Worm (Caenorhabditis elegans) whole organism, young adult: Measurements from ENCODE around the gene dmd-9.
A peak's percentile ranks its signal among the peaks of the same experiment; 100 is the strongest.

Source experiments
- F33H1.4 ChIP-seq: fragments of 200-800 bp; sonication (Bioruptor generic); IDR thresholded peaks from 2 replicates; pipeline ENCODE4 v1.3.6; 2022; ENCODE audit warnings: missing genetic modification reagents, missing genetic modification characterization, missing compliant biosample characterization
- F39B2.1 ChIP-seq: fragments of 200-800 bp; sonication (Bioruptor generic); IDR thresholded peaks from 2 replicates; pipeline ENCODE4 v1.3.6; 2022; ENCODE audit warnings: missing genetic modification reagents, missing genetic modification characterization, missing compliant biosample characterization
- F49E8.2 ChIP-seq: sonication (generic microtip); optimal IDR thresholded peaks from 3 replicates; lab custom pipeline; 2017; ENCODE audit warnings: missing genetic modification characterization, mild to moderate bottlenecking, missing compliant biosample characterization, antibody characterized with exemption, moderate library complexity; ENCODE audit not compliant: insufficient read depth
- F57C9.4 ChIP-seq: sonication (generic microtip); optimal IDR thresholded peaks from 2 replicates; lab custom pipeline; 2017; ENCODE audit warnings: mild to moderate bottlenecking, missing genetic modification characterization, missing compliant biosample characterization
- K12H6.12 ChIP-seq: fragments of 200-800 bp; sonication (Bioruptor generic); optimal IDR thresholded peaks from 2 replicates; lab custom pipeline; 2018; ENCODE audit warnings: mild to moderate bottlenecking, missing genetic modification characterization, missing compliant biosample characterization
- Y56A3A.18 ChIP-seq: fragments of 200-800 bp; sonication (Bioruptor generic); IDR thresholded peaks from 2 replicates; pipeline ENCODE4 v1.3.6; 2022; ENCODE audit warnings: missing genetic modification reagents, missing genetic modification characterization, missing compliant biosample characterization
- akir-1 ChIP-seq: fragments of 200-800 bp; sonication (Bioruptor generic); optimal IDR thresholded peaks from 2 replicates; lab custom pipeline; 2018; ENCODE audit warnings: mild to moderate bottlenecking, missing genetic modification characterization, moderate library complexity, missing compliant biosample characterization
- ama-1 ChIP-seq, 3 experiments: fragments of 150-350 bp in 1 of 3; sonication (generic microtip) in 2 of 3; optimal IDR thresholded peaks; 2 replicates each; lab custom pipeline; 2014 to 2018; ENCODE audit warnings: missing biosample characterization in 2 of 3, missing genetic modification characterization in 2 of 3, missing genetic modification reagents in 2 of 3
- bed-1 ChIP-seq: fragments of 200-800 bp; sonication (Bioruptor generic); IDR thresholded peaks from 2 replicates; pipeline ENCODE4 v1.3.6; 2022; ENCODE audit warnings: missing genetic modification reagents, missing genetic modification characterization, missing compliant biosample characterization
- cebp-1 ChIP-seq, 2 experiments: fragments of 200-800 bp in 1 of 2; sonication (Bioruptor generic) in 1 of 2; sonication (generic microtip) in 1 of 2; IDR thresholded peaks in 1 of 2; optimal IDR thresholded peaks in 1 of 2; 2 replicates each; pipeline versions ENCODE4 v1.3.6 to Lab custom; 2017 to 2022; ENCODE audit warnings: missing compliant biosample characterization in 2 of 2, missing genetic modification characterization in 2 of 2, mild to moderate bottlenecking in 1 of 2, missing genetic modification reagents in 1 of 2, moderate library complexity in 1 of 2
- ceh-27 ChIP-seq: fragments of 200-800 bp; sonication (Bioruptor generic); optimal IDR thresholded peaks from 2 replicates; lab custom pipeline; 2018; ENCODE audit warnings: mild to moderate bottlenecking, missing genetic modification characterization, moderate library complexity, missing compliant biosample characterization
- ekl-4 ChIP-seq: fragments of 200-800 bp; sonication (Bioruptor generic); IDR thresholded peaks from 2 replicates; pipeline ENCODE4 v1.3.6; 2022; ENCODE audit warnings: missing genetic modification reagents, missing genetic modification characterization, missing compliant biosample characterization
- ets-4 ChIP-seq: fragments of 200-800 bp; sonication (Bioruptor generic); optimal IDR thresholded peaks from 2 replicates; lab custom pipeline; 2018; ENCODE audit warnings: mild to moderate bottlenecking, missing genetic modification characterization, missing compliant biosample characterization
- hlh-26 ChIP-seq: fragments of 200-800 bp; sonication (Bioruptor generic); conservative IDR thresholded peaks from 2 replicates; pipeline ENCODE4 v1.3.6; 2022; ENCODE audit warnings: missing genetic modification reagents, missing genetic modification characterization, missing compliant biosample characterization
- let-526 ChIP-seq: fragments of 200-800 bp; sonication (Bioruptor generic); IDR thresholded peaks from 2 replicates; pipeline ENCODE4 v1.3.6; 2022; ENCODE audit warnings: missing genetic modification reagents, missing genetic modification characterization, missing compliant biosample characterization
- lir-1 ChIP-seq: fragments of 200-800 bp; sonication (Bioruptor generic); conservative IDR thresholded peaks from 2 replicates; pipeline ENCODE4 v1.3.6; 2022; ENCODE audit warnings: missing genetic modification reagents, missing genetic modification characterization, missing compliant biosample characterization
- lsy-27 ChIP-seq: sonication (generic microtip); optimal IDR thresholded peaks from 2 replicates; lab custom pipeline; 2017; ENCODE audit warnings: missing genetic modification characterization, mild to moderate bottlenecking, missing compliant biosample characterization, antibody characterized with exemption, missing genotype, borderline replicate concordance; ENCODE audit not compliant: insufficient read depth
- madf-3 ChIP-seq: fragments of 200-800 bp; sonication (Bioruptor generic); IDR thresholded peaks from 2 replicates; pipeline ENCODE4 v1.3.6; 2022; ENCODE audit warnings: missing genetic modification reagents, missing genetic modification characterization, missing compliant biosample characterization
- mes-4 ChIP-seq: sonication (generic microtip); optimal IDR thresholded peaks from 2 replicates; lab custom pipeline; 2016; ENCODE audit warnings: missing genotype, missing genetic modification characterization, missing compliant biosample characterization
- nfya-2 ChIP-seq: fragments of 200-800 bp; sonication (Bioruptor generic); IDR thresholded peaks from 2 replicates; pipeline ENCODE4 v1.3.6; 2022; ENCODE audit warnings: missing genetic modification reagents, missing genetic modification characterization, missing compliant biosample characterization
- pha-4 ChIP-seq: fragments of 150-350 bp; sonication (generic microtip); optimal IDR thresholded peaks from 2 replicates; lab custom pipeline; 2014; ENCODE audit warnings: missing biosample characterization, missing genetic modification reagents, missing genetic modification characterization
- rcor-1 ChIP-seq: fragments of 200-800 bp; sonication (Bioruptor generic); IDR thresholded peaks from 2 replicates; pipeline ENCODE4 v1.3.6; 2022; ENCODE audit warnings: missing genetic modification reagents, missing genetic modification characterization, missing compliant biosample characterization
- repo-1 ChIP-seq: sonication (generic microtip); optimal IDR thresholded peaks from 2 replicates; lab custom pipeline; 2017; ENCODE audit warnings: mild to moderate bottlenecking, missing genetic modification characterization, missing compliant biosample characterization
- rpc-1 ChIP-seq, 2 experiments: fragments of 150-350 bp in 1 of 2; sonication (generic microtip) in 1 of 2; optimal IDR thresholded peaks; 2 replicates each; lab custom pipeline; 2014 to 2018; ENCODE audit warnings: missing biosample characterization in 1 of 2, missing genetic modification characterization in 1 of 2, missing genetic modification reagents in 1 of 2, missing genotype in 1 of 2
- snpc-1.1 ChIP-seq: sonication (generic microtip); optimal IDR thresholded peaks from 2 replicates; lab custom pipeline; 2017; ENCODE audit warnings: missing genetic modification characterization, mild to moderate bottlenecking, missing compliant biosample characterization, antibody characterized with exemption, moderate library complexity, missing genotype, missing genetic modification reagents; ENCODE audit not compliant: insufficient read depth
- snpc-1.3 ChIP-seq: sonication (generic microtip); optimal IDR thresholded peaks from 2 replicates; lab custom pipeline; 2017; ENCODE audit warnings: missing genetic modification characterization, mild to moderate bottlenecking, missing compliant biosample characterization, antibody characterized with exemption, moderate library complexity, missing genotype, missing genetic modification reagents; ENCODE audit not compliant: insufficient read depth
- snpc-4 ChIP-seq, 5 experiments: fragments of 150-350 bp in 1 of 5; sonication (generic microtip) in 4 of 5; optimal IDR thresholded peaks; 2 replicates each; lab custom pipeline; 2014 to 2018; ENCODE audit warnings: missing genetic modification characterization in 5 of 5, missing biosample characterization in 3 of 5, antibody characterized with exemption in 2 of 5, mild to moderate bottlenecking in 2 of 5, missing compliant biosample characterization in 2 of 5, missing genotype in 2 of 5, moderate library complexity in 2 of 5, missing genetic modification reagents in 1 of 5
- zfh-2 ChIP-seq: fragments of 200-800 bp; sonication (Bioruptor generic); conservative IDR thresholded peaks from 2 replicates; pipeline ENCODE4 v1.3.6; 2022; ENCODE audit warnings: missing genetic modification reagents, missing genetic modification characterization, missing compliant biosample characterization
- zim-3 ChIP-seq: sonication (generic microtip); optimal IDR thresholded peaks from 2 replicates; lab custom pipeline; 2017; ENCODE audit warnings: mild to moderate bottlenecking, missing genetic modification characterization, moderate library complexity, missing compliant biosample characterization
- ztf-6 ChIP-seq: fragments of 200-800 bp; sonication (Bioruptor generic); IDR thresholded peaks from 2 replicates; pipeline ENCODE4 v1.3.6; 2022; ENCODE audit warnings: missing genetic modification reagents, missing genetic modification characterization, missing compliant biosample characterization

Gene dmd-9

DNA sequence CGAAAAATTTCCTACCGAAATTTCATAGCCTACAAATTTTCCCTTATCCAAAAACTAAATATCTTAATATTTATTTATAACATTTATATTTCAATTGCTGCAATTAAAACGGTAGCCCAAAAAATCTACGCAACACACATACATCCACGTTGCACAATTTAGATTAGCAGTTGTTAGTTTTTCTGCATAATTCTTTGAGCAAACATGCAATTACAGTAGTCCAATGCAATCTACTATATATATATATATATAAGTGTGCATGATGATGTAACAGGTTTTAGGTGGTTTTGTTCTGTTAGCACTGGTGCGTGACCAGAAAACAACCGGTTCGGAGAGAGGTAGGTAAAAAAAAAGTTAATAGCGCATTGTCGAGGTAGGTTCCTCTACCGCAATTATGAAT lies 17.0 kb upstream of the dmd-9 start:
- TF ChIP-seq bed-1 (GFP tag; lab: Robert Waterston, UW) (no peak), ztf-6 (no peak), repo-1 (tag; lab: Kevin White, UChicago) (no peak), hlh-26 (no peak), mes-4 (no peak), nfya-2 (no peak), rcor-1 (GFP tag; lab: Robert Waterston, UW) (no peak), F57C9.4 (tag; lab: Kevin White, UChicago) (no peak)

DNA sequence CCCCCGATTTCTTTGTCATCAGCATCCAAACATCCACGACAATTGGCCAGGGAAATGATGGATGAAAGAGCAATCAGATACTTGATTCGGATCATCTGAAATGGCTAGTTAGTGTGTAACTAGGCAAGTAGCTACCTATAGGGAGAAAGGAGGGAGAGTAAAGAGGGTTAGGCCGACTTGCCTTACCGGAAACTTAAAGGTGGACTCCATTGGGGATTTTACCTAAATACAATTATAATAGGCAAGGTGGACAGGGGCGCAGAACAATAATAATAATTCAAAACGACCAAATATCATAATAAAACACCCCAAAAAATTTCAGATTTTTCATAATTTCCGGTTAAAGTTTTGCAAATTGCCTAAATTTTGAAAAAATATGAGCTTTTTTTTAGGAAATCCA lies 13.2 kb upstream of the dmd-9 start, which contains the start of gene clec-173:
Gene clec-173, minus strand, starts transcription at position 101 of the 400 bp plus-strand sequence.
- TF ChIP-seq repo-1 (tag; lab: Kevin White, UChicago) (no peak), rpc-1 (optimal IDR thresholded peaks at IDR 0.05; lab: Kevin White, UChicago) (no peak), rpc-1 (tag; optimal IDR thresholded peaks at IDR 0.05; lab: Kevin White, UChicago) (no peak), ceh-27 (GFP tag; lab: Kevin White, UChicago) (no peak), akir-1 (GFP tag; lab: Kevin White, UChicago) (no peak)

DNA sequence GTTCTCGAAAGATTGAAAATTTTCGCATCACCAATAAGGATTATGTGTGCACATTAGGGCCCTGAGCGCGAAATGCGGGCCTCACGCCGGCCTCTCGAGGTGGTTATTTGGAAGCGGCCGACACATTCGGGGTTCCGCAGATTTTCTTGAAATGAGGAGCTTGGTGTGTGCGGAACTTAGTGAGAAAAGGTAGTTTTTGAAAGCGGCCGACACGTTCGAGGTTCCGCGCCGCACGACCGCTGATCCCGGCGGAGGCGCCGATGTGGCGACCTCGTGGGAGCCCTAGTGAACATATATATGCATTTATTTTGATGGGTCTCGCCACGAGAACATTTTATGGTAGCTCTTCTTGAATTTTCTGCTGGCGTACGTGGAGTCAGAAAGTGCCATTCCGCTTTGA lies 12.5 kb upstream of the dmd-9 start:
- TF ChIP-seq ekl-4 (GFP tag; lab: Robert Waterston, UW) (no peak), snpc-1.1 (tag; lab: Kevin White, UChicago) (no peak), let-526 (GFP tag; lab: Robert Waterston, UW) (no peak), F49E8.2 (tag; lab: Kevin White, UChicago) (no peak), K12H6.12 (tag; lab: Kevin White, UChicago) (no peak), F33H1.4 (GFP tag; lab: Robert Waterston, UW) (no peak), zim-3 (tag; lab: Kevin White, UChicago) (no peak), lsy-27 (tag; lab: Kevin White, UChicago) (no peak), cebp-1 (GFP tag; IDR thresholded peaks at IDR 0.05; lab: Robert Waterston, UW) (no peak), cebp-1 (tag; optimal IDR thresholded peaks at IDR 0.05; lab: Kevin White, UChicago) (no peak), ama-1 (optimal IDR thresholded peaks at IDR 0.05; lab: Kevin White, UChicago) (no peak), ama-1 (GFP tag; optimal IDR thresholded peaks at IDR 0.05; lab: Kevin White, UChicago) (no peak), Y56A3A.18 (GFP tag; lab: Robert Waterston, UW) (no peak), snpc-4 (GFP tag; optimal IDR thresholded peaks at IDR 0.05; lab: Kevin White, UChicago) (no peak), snpc-4 (tag; optimal IDR thresholded peaks at IDR 0.05; lab: Kevin White, UChicago) (peak in 3 of 4 experiments; percentile 25 to 79 (median 30)), zfh-2 (GFP tag; lab: Robert Waterston, UW) (peak; percentile 64), ets-4 (no peak), lir-1 (GFP tag; lab: Robert Waterston, UW) (no peak)

DNA sequence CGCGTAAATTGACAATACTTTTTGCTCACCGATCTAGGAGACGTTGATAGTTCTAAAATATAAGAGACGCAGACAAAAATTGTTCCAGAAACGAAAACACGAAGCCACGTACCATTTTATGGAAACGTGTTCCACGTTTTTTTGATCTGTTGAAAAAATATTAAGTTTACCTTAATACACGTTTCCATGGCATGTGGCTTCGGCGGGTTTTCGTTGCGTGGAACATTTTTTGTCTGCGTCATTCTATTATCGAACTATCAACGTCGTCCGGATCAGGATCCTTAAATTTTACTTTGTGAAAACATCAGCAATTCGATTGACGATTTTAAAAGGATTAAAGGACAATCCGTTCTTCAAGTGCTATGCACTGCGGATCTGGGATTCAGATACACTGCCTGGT lies 11.3 kb upstream of the dmd-9 start, which contains the start of gene T26C12.2:
Gene T26C12.2, minus strand, starts transcription at position 101 of the 400 bp plus-strand sequence.
- TF ChIP-seq rcor-1 (GFP tag; lab: Robert Waterston, UW), result no peak
- no peak for TF ChIP-seq madf-3 (GFP tag; lab: Robert Waterston, UW)
- TF ChIP-seq pha-4, result no peak
- no peak for TF ChIP-seq snpc-1.3 (tag; lab: Kevin White, UChicago)
- no peak for TF ChIP-seq F39B2.1 (GFP tag; lab: Robert Waterston, UW)
